Fruit fly (Drosophila melanogaster): Measurements from ENCODE around the gene mdy.

The mdy gene

DNA sequence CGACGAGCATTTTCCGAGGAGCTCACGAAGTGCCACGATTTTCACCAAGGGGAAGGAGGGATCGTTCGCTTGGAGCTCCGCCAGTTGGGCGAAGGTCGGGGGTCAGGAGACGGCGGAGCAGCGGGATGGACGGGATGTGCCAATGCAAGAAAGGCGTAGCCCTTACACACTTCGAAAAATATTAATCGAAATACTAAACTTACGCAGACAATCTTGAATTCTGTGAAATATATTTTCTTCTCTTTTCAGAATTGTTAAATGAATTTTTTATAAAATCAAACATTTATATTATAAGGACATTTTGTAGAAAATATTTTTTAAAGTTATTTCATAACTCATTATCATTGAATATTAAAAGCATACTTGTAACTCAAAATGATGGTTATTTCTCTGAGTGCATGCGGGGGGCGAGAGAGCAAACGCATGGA is 52.5 kb downstream of the mdy start (continued):
- TF ChIP-seq CG10959 (GFP tag; IDR thresholded peaks at IDR 0.05) (no peak), CG8944 (GFP tag; optimal IDR thresholded peaks at IDR 0.05) (no peak), CG9932 (GFP tag; IDR thresholded peaks at IDR 0.05) (peak; percentile 39; the same call in 1 of the 2 replicates), jigr1 (GFP tag; IDR thresholded peaks at IDR 0.05) (0 out of 3 replicates have a peak, but pooled peaks have one; percentile 40), CG6254 (GFP tag; optimal IDR thresholded peaks at IDR 0.05) (no peak), Meics (GFP tag; optimal IDR thresholded peaks at IDR 0.05) (peak; percentile 40), ham (GFP tag; IDR thresholded peaks at IDR 0.05) (no peak), Sox100B (GFP tag; optimal IDR thresholded peaks at IDR 0.05) (peak; percentile 71), pho (GFP tag; optimal IDR thresholded peaks at IDR 0.05) (no peak), YL-1 (GFP tag; optimal IDR thresholded peaks at IDR 0.05) (no peak), CG34224 (GFP tag; IDR thresholded peaks at IDR 0.05; ENCODE audit: partially characterized antibody) (no peak), wdn (GFP tag; IDR thresholded peaks at IDR 0.05) (no peak), Bgb (GFP tag; IDR thresholded peaks at IDR 0.05; ENCODE audit: partially characterized antibody) (no peak), CG15479 (GFP tag; optimal IDR thresholded peaks at IDR 0.05) (no peak), CG4328 (GFP tag; optimal IDR thresholded peaks at IDR 0.05) (no peak), chn (GFP tag; optimal IDR thresholded peaks at IDR 0.05) (no peak), NfI (GFP tag; optimal IDR thresholded peaks at IDR 0.05) (peak; percentile 12), CG14441 (GFP tag; IDR thresholded peaks at IDR 0.05) (no peak), Sry-β (GFP tag; optimal IDR thresholded peaks at IDR 0.05) (no peak), ssp (GFP tag; IDR thresholded peaks at IDR 0.05) (no peak), Side (GFP tag; optimal IDR thresholded peaks at IDR 0.05) (no peak), D (optimal IDR thresholded peaks at IDR 0.05) (no peak), D (GFP tag; optimal IDR thresholded peaks at IDR 0.05) (peak; percentile 24), Atf6 (GFP tag; IDR thresholded peaks at IDR 0.05) (peak; percentile 61; the same call in 1 of the 2 replicates), ro (GFP tag; IDR thresholded peaks at IDR 0.05) (no peak), Dref (GFP tag; IDR thresholded peaks at IDR 0.05) (no peak), CG14050 (GFP tag; IDR thresholded peaks at IDR 0.05) (peak; percentile 45; the same call in 1 of the 3 replicates), CG3995 (GFP tag; optimal IDR thresholded peaks at IDR 0.05) (no peak), CG10321 (GFP tag; IDR thresholded peaks at IDR 0.05) (no peak), Myb (GFP tag; optimal IDR thresholded peaks at IDR 0.05) (no peak), esg (GFP tag; conservative IDR thresholded peaks at IDR 0.05) (0 out of 2 replicates have a peak, but pooled peaks have one; percentile 29), amos (GFP tag; IDR thresholded peaks at IDR 0.05; ENCODE audit: partially characterized antibody) (no peak), CG7987 (GFP tag; optimal IDR thresholded peaks at IDR 0.05) (no peak), Dp (GFP tag; optimal IDR thresholded peaks at IDR 0.05) (no peak), CG31441 (GFP tag; IDR thresholded peaks at IDR 0.05) (peak; percentile 67), fd64A (GFP tag; optimal IDR thresholded peaks at IDR 0.05) (no peak), Asciz (GFP tag; optimal IDR thresholded peaks at IDR 0.05) (peak; percentile 31), Adf1 (GFP tag; IDR thresholded peaks at IDR 0.05) (no peak; the same call in 1 of the 2 replicates), CG8924 (tag; optimal IDR thresholded peaks at IDR 0.05) (no peak), CG32772 (GFP tag; IDR thresholded peaks at IDR 0.05) (peak; percentile 38; the same call in 1 of the 2 replicates), Chrac-16 (GFP tag; optimal IDR thresholded peaks at IDR 0.05) (no peak), CG4707 (GFP tag; optimal IDR thresholded peaks at IDR 0.05) (no peak), z (GFP tag; IDR thresholded peaks at IDR 0.05) (no peak), bowl (GFP tag; IDR thresholded peaks at IDR 0.05) (no peak), zf30C (GFP tag; optimal IDR thresholded peaks at IDR 0.05) (no peak), CG31388 (GFP tag; optimal IDR thresholded peaks at IDR 0.05) (no peak), Optix (GFP tag; IDR thresholded peaks at IDR 0.05) (no peak), vnd (GFP tag; IDR thresholded peaks at IDR 0.05; ENCODE audit: partially characterized antibody) (no peak), CG10462 (GFP tag; optimal IDR thresholded peaks at IDR 0.05) (no peak), gt (GFP tag; IDR thresholded peaks at IDR 0.05) (no peak), Fer1 (GFP tag; optimal IDR thresholded peaks at IDR 0.05) (no peak), CG16863 (GFP tag; optimal IDR thresholded peaks at IDR 0.05) (no peak)
